Fruit fly (Drosophila melanogaster): ENCODE measurements around the gene RpS13.

RpS13 gene

dm6 chr2L:8339751-8340349, 24.6 kb downstream of the RpS13 start:
- TF ChIP-seq bab1 (GFP tag; optimal IDR thresholded peaks at IDR 0.05) (no peak), CG14711 (tag; optimal IDR thresholded peaks at IDR 0.05) (no peak), CG7045 (GFP tag; optimal IDR thresholded peaks at IDR 0.05) (no peak), kay (GFP tag; ENCODE audit: borderline replicate concordance) (no peak), CG7101 (tag; optimal IDR thresholded peaks at IDR 0.05) (no peak), Hr96 (GFP tag; optimal IDR thresholded peaks at IDR 0.05) (no peak), CG11617 (GFP tag; optimal IDR thresholded peaks at IDR 0.05) (no peak), toe (GFP tag; optimal IDR thresholded peaks at IDR 0.05) (no peak), CG12768 (GFP tag; optimal IDR thresholded peaks at IDR 0.05) (no peak), CG5204 (GFP tag; optimal IDR thresholded peaks at IDR 0.05) (no peak), ovo (GFP tag; optimal IDR thresholded peaks at IDR 0.05) (no peak), CG33017 (tag; optimal IDR thresholded peaks at IDR 0.05) (no peak)

DNA sequence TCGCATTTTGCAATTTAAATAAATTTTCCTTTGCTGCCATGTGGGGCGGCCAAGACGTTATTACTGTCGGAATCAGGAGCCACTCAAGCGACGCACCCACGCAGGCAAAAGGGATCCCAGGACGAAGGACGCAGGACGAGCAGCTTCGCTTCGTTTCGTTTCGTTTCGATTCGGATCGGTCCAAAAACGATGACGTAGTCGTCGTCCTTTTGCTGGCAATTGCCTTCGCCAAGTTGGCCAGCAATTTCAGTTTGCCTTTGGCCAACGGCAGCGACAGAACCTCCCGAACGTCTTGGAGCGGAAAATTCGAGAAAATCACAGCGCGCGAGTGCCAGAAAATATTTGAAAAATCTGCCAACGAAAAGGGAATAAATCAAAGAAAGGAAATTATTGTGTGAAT, 26.4 kb downstream of the RpS13 start, which contains the start of gene witty:
Gene witty, plus strand, starts transcription at position 249 of the 400 bp plus-strand sequence.
- TF ChIP-seq CG5204 (GFP tag; optimal IDR thresholded peaks at IDR 0.05): no peak
- TF ChIP-seq Clk (GFP tag; optimal IDR thresholded peaks at IDR 0.05): no peak

- TF ChIP-seq Clk (GFP tag; optimal IDR thresholded peaks at IDR 0.05): no peak
- peak; percentile 20 for TF ChIP-seq bab1 (GFP tag; optimal IDR thresholded peaks at IDR 0.05)
Observed at dm6 chr2L:8334705-8335104, 29.8 kb downstream of the RpS13 start.

- no peak for TF ChIP-seq CG1620 (GFP tag; optimal IDR thresholded peaks at IDR 0.05)
- no peak for TF ChIP-seq kay (GFP tag; ENCODE audit: borderline replicate concordance)
- TF ChIP-seq ovo (GFP tag; optimal IDR thresholded peaks at IDR 0.05): no peak
- no peak for TF ChIP-seq Hr96 (GFP tag; optimal IDR thresholded peaks at IDR 0.05)
- TF ChIP-seq cnc (optimal IDR thresholded peaks at IDR 0.05): no peak
- TF ChIP-seq bab1 (GFP tag; optimal IDR thresholded peaks at IDR 0.05): no peak
- TF ChIP-seq CG14711 (tag; optimal IDR thresholded peaks at IDR 0.05): no peak
Observed at dm6 chr2L:8333624-8334023, 30.8 kb downstream of the RpS13 start.

dm6 chr2L:8333185-8333584, 31.3 kb downstream of the RpS13 start:
- TF ChIP-seq CG1620 (GFP tag; optimal IDR thresholded peaks at IDR 0.05): no peak
- TF ChIP-seq kay (GFP tag; ENCODE audit: borderline replicate concordance): no peak
- no peak for TF ChIP-seq ovo (GFP tag; optimal IDR thresholded peaks at IDR 0.05)
- TF ChIP-seq CG7045 (GFP tag; optimal IDR thresholded peaks at IDR 0.05): no peak

dm6 chr2L:8328526-8329097, 35.9 kb downstream of the RpS13 start:
- no peak for TF ChIP-seq CG7045 (GFP tag; optimal IDR thresholded peaks at IDR 0.05)
- peak; percentile 85 for TF ChIP-seq kay (GFP tag; ENCODE audit: borderline replicate concordance)

- TF ChIP-seq toe (GFP tag; optimal IDR thresholded peaks at IDR 0.05) (no peak), tj (GFP tag; optimal IDR thresholded peaks at IDR 0.05) (peak; percentile 96)
Observed at dm6 chr2L:8327783-8328327, 36.6 kb downstream of the RpS13 start.

dm6 chr2L:8327272-8327555, 37.2 kb downstream of the RpS13 start, which contains the start of gene CG14275:
TSS of gene CG14275 (plus strand) at chr2L:8327456.
- TF ChIP-seq ovo (GFP tag; optimal IDR thresholded peaks at IDR 0.05) (no peak), toe (GFP tag; optimal IDR thresholded peaks at IDR 0.05) (no peak), CG7101 (tag; optimal IDR thresholded peaks at IDR 0.05) (no peak), cic (GFP tag; optimal IDR thresholded peaks at IDR 0.05) (no peak), pad (GFP tag; optimal IDR thresholded peaks at IDR 0.05) (no peak), CG14711 (tag; optimal IDR thresholded peaks at IDR 0.05) (no peak), tj (GFP tag; optimal IDR thresholded peaks at IDR 0.05) (no peak), Hr96 (GFP tag; optimal IDR thresholded peaks at IDR 0.05) (no peak), CG11617 (GFP tag; optimal IDR thresholded peaks at IDR 0.05) (no peak), CG1620 (GFP tag; optimal IDR thresholded peaks at IDR 0.05) (no peak), Crg-1 (GFP tag; optimal IDR thresholded peaks at IDR 0.05) (no peak), Clk (GFP tag; optimal IDR thresholded peaks at IDR 0.05) (no peak), kay (GFP tag; ENCODE audit: borderline replicate concordance) (no peak), cnc (optimal IDR thresholded peaks at IDR 0.05) (no peak), CG5204 (GFP tag; optimal IDR thresholded peaks at IDR 0.05) (no peak)

All from whole organism, adult.